Fruit fly (Drosophila melanogaster) whole organism, embryonic: ENCODE data around the gene kibra.

Source experiments
- HLH4C ChIP-seq: fragments of 200-800 bp; sonication (Bioruptor generic); IDR thresholded peaks from 3 replicates; pipeline ENCODE4 v1.3.6; 2022; ENCODE audit warnings: missing biosample characterization, missing genetic modification characterization; ENCODE audit not compliant: partially characterized antibody
- da ChIP-seq: fragments of 200-800 bp; sonication (Bioruptor generic); optimal IDR thresholded peaks from 2 replicates; lab custom pipeline; 2016; ENCODE audit warnings: missing biosample characterization, missing genetic modification characterization

dm6 chr3R:14649307-14650239, 74.5 kb downstream of the kibra start:
- TF ChIP-seq da (GFP tag; lab: Kevin White, UChicago) (no peak), HLH4C (no peak)
